5 worm cellular contexts compared by ENCODE assay signal in genomic region chrIII:3878986-3879756, ce11.
TF ChIP-seq lines count a peak whose summit lies in the region.

No protein-coding gene starts in this region.

TF ChIP-seq in whole organism, L1 larva, 84 proteins besides CTCF, POLR2A, EP300 and RAD21:
- no peak for TF ChIP-seq ceh-82 (tag; optimal IDR thresholded peaks at IDR 0.05; lab: Kevin White, UChicago)
- no peak for TF ChIP-seq efl-1 (optimal IDR thresholded peaks at IDR 0.05; lab: Kevin White, UChicago)
- peak in 1 of 2 experiments; percentile 87 for TF ChIP-seq efl-1 (GFP tag; optimal IDR thresholded peaks at IDR 0.05 in 1 of 2; lab: Kevin White, UChicago)
- no peak for TF ChIP-seq nhr-90 (tag; optimal IDR thresholded peaks at IDR 0.05; lab: Kevin White, UChicago; ENCODE audit: poor library complexity)
- TF ChIP-seq ztf-4 (tag; optimal IDR thresholded peaks at IDR 0.05; lab: Kevin White, UChicago) = no peak
- peak; percentile 79 for TF ChIP-seq skn-1 (tag; optimal IDR thresholded peaks at IDR 0.05; lab: Kevin White, UChicago)
- no peak for TF ChIP-seq ceh-88 (GFP tag; IDR thresholded peaks at IDR 0.05; lab: Robert Waterston, UW)
- TF ChIP-seq blmp-1 (tag; optimal IDR thresholded peaks at IDR 0.05; lab: Kevin White, UChicago) = no peak
- TF ChIP-seq hlh-4 (tag; optimal IDR thresholded peaks at IDR 0.05; lab: Kevin White, UChicago) = no peak
- no peak for TF ChIP-seq sox-4 (tag; optimal IDR thresholded peaks at IDR 0.05; lab: Kevin White, UChicago)
- TF ChIP-seq nhr-85 (tag; lab: Kevin White, UChicago) = peak; percentile 54
- no peak for TF ChIP-seq elt-3 (tag; optimal IDR thresholded peaks at IDR 0.05; lab: Kevin White, UChicago)

TF ChIP-seq in whole organism, L2 larva, 48 proteins besides CTCF, POLR2A, EP300 and RAD21:
- TF ChIP-seq snpc-4 (tag; optimal IDR thresholded peaks at IDR 0.05; lab: Kevin White, UChicago) = peak; percentile 16
- TF ChIP-seq nhr-129 (tag; optimal IDR thresholded peaks at IDR 0.05; lab: Kevin White, UChicago) = peak; percentile 55
- no peak for TF ChIP-seq dmd-4 (tag; optimal IDR thresholded peaks at IDR 0.05; lab: Kevin White, UChicago)

TF ChIP-seq in whole organism, L3 larva, 47 proteins besides CTCF, POLR2A, EP300 and RAD21:
- TF ChIP-seq hmg-11 (tag; optimal IDR thresholded peaks at IDR 0.05; lab: Kevin White, UChicago) (no peak), pha-4 (tag; optimal IDR thresholded peaks at IDR 0.05; lab: Kevin White, UChicago) (peak; percentile 26)

TF ChIP-seq in whole organism, L4 larva, 104 proteins besides CTCF, POLR2A, EP300 and RAD21:
- no peak for TF ChIP-seq nhr-41 (GFP tag; IDR thresholded peaks at IDR 0.05; lab: Robert Waterston, UW)
- peak; percentile 48 for TF ChIP-seq nhr-28 (tag; optimal IDR thresholded peaks at IDR 0.05; lab: Kevin White, UChicago)
- TF ChIP-seq lin-38 (GFP tag; IDR thresholded peaks at IDR 0.05; lab: Robert Waterston, UW) = no peak
- TF ChIP-seq snpc-4 (tag; optimal IDR thresholded peaks at IDR 0.05; lab: Kevin White, UChicago) = no peak
- TF ChIP-seq mdl-1 (tag; optimal IDR thresholded peaks at IDR 0.05; lab: Kevin White, UChicago) = no peak
- TF ChIP-seq unc-39 (tag; optimal IDR thresholded peaks at IDR 0.05; lab: Kevin White, UChicago) = no peak
- no peak for TF ChIP-seq ztf-11 (tag; optimal IDR thresholded peaks at IDR 0.05; lab: Kevin White, UChicago)
- TF ChIP-seq nhr-10 (tag; optimal IDR thresholded peaks at IDR 0.05; lab: Kevin White, UChicago) = no peak
- no peak for TF ChIP-seq unc-130 (GFP tag; optimal IDR thresholded peaks at IDR 0.05; lab: Kevin White, UChicago)
- no peak for TF ChIP-seq pqm-1 (tag; optimal IDR thresholded peaks at IDR 0.05; lab: Kevin White, UChicago)
- TF ChIP-seq F44E2.7 (GFP tag; IDR thresholded peaks at IDR 0.05; lab: Robert Waterston, UW) = no peak
- TF ChIP-seq hlh-30 (tag; optimal IDR thresholded peaks at IDR 0.05; lab: Kevin White, UChicago; ENCODE audit: insufficient read depth) = peak; percentile 7
- no peak for TF ChIP-seq mep-1 (tag; optimal IDR thresholded peaks at IDR 0.05; lab: Kevin White, UChicago)
- TF ChIP-seq tra-1 (GFP tag; IDR thresholded peaks at IDR 0.05; lab: Robert Waterston, UW) = no peak
- TF ChIP-seq Y48G9A.11 (GFP tag; IDR thresholded peaks at IDR 0.05; lab: Robert Waterston, UW) = no peak
- TF ChIP-seq nhr-48 (tag; optimal IDR thresholded peaks at IDR 0.05; lab: Kevin White, UChicago) = no peak
- no peak for TF ChIP-seq attf-4 (tag; optimal IDR thresholded peaks at IDR 0.05; lab: Kevin White, UChicago)

TF ChIP-seq in whole organism, young adult, 124 proteins besides CTCF, POLR2A, EP300 and RAD21:
- TF ChIP-seq atf-7 (tag; optimal IDR thresholded peaks at IDR 0.05; lab: Kevin White, UChicago) (no peak), snpc-4 (GFP tag; optimal IDR thresholded peaks at IDR 0.05; lab: Kevin White, UChicago) (no peak), snpc-4 (tag; optimal IDR thresholded peaks at IDR 0.05; lab: Kevin White, UChicago) (peak in 2 of 4 experiments; percentile 20 to 40), cebp-1 (GFP tag; IDR thresholded peaks at IDR 0.05; lab: Robert Waterston, UW) (no peak), cebp-1 (tag; optimal IDR thresholded peaks at IDR 0.05; lab: Kevin White, UChicago) (peak; percentile 75)
